Worm (Caenorhabditis elegans) whole organism, midembryonic: ENCODE measurements around the gene rcan-1.

ENCODE experiments used
- T22C8.4 ChIP-seq: fragments of 200-800 bp; sonication (Bioruptor generic); IDR thresholded peaks from 2 replicates; pipeline ENCODE4 v1.3.6; 2022; ENCODE audit warnings: missing genetic modification characterization, missing compliant biosample characterization
- cog-1 ChIP-seq: sonication (generic microtip); optimal IDR thresholded peaks from 2 replicates; lab custom pipeline; 2016; ENCODE audit warnings: missing genetic modification characterization, missing compliant biosample characterization
- flt-1 ChIP-seq: fragments of 200-800 bp; sonication (Bioruptor generic); IDR thresholded peaks from 2 replicates; pipeline ENCODE4 v1.3.6; 2022; ENCODE audit warnings: missing genetic modification characterization, missing compliant biosample characterization
- ztf-29 ChIP-seq: fragments of 200-800 bp; sonication (Bioruptor generic); IDR thresholded peaks from 2 replicates; pipeline ENCODE4 v1.3.6; 2022; ENCODE audit warnings: missing genetic modification reagents, missing genetic modification characterization, missing compliant biosample characterization

DNA sequence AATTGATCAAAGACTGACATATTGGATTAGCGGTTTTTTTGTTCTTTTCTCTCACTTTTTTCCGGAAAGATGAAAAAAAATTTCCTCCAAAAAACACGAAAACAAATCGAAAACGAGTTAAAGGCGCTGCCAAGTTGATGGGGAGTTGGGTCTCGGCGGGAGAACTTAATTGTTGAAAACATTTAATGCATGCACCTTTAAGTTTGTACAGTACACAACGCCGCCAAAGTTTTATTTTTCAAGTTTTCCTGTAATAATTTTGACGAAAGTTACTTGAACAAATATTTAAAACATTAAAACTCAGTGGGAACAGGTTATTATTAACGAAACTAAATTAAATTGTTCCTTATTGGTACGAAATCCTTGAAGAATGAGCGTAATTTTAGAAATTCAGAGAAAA is 17.6 kb upstream of the rcan-1 start:
- no peak for TF ChIP-seq T22C8.4 (GFP tag; lab: Robert Waterston, UW)
- TF ChIP-seq cog-1 (tag; lab: Kevin White, UChicago), result no peak
- no peak for TF ChIP-seq flt-1 (GFP tag; lab: Robert Waterston, UW)
- no peak for TF ChIP-seq ztf-29 (GFP tag; lab: Robert Waterston, UW)
